Fruit fly (Drosophila melanogaster): ENCODE data around the gene CG8209.

CG8209 gene

DNA sequence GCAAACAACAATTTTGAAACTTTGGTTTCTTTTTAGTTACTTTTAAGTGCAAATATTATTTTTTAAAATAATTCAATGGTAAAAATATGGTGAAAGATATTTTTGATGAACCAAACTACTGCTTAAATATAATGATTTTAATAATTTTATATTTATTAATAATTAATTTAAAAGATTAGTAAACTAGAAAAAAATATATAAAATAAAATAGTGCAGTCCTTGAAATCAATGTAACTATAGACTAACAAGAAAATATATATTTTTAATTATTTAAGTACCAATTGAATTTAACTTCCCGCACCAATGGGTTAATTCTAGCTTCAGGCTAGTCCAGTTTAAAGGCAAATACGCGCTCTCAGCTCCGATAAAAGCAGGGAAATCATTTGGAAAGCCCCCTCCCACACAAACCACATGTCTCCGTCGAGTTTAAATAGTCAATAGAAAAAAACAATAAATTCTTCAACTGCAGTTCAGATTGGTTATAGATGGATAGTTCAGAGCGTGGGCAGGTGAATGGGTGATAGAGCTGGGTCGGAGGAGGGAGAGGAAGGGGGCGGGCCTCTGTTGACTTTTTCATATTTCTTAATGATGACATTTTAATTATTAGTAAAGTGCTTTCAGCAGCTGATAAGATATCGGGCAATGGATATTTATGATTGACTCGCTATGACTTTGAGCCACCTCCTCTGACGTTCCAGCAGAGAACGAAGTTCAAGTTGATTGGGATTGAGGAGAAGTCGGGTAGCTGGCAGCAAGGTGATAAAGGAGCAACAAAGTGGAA, 14.0 kb upstream of the CG8209 start (continued):
- TF ChIP-seq CG7556 (GFP tag; optimal IDR thresholded peaks at IDR 0.05) (peak; percentile 52), CG10274 (GFP tag; optimal IDR thresholded peaks at IDR 0.05) (no peak), CG15269 (tag; optimal IDR thresholded peaks at IDR 0.05) (peak; percentile 6), CG12769 (tag; optimal IDR thresholded peaks at IDR 0.05) (peak; percentile 5), CG17829 (tag; optimal IDR thresholded peaks at IDR 0.05) (peak; percentile 57), CG10979 (tag; optimal IDR thresholded peaks at IDR 0.05) (peak; percentile 48), twi (tag; optimal IDR thresholded peaks at IDR 0.05) (peak; percentile 18), CoRest (tag; optimal IDR thresholded peaks at IDR 0.05) (peak; percentile 57), CG33557 (GFP tag; optimal IDR thresholded peaks at IDR 0.05) (peak; percentile 3), CG6254 (GFP tag; optimal IDR thresholded peaks at IDR 0.05) (peak; percentile 37), bowl (GFP tag; IDR thresholded peaks at IDR 0.05) (no peak), Ssrp (tag; optimal IDR thresholded peaks at IDR 0.05) (peak; percentile 14), CG4707 (GFP tag; optimal IDR thresholded peaks at IDR 0.05) (peak; percentile 5), tap (tag; optimal IDR thresholded peaks at IDR 0.05) (peak; percentile 34), dpn (GFP tag; optimal IDR thresholded peaks at IDR 0.05) (no peak), grn (GFP tag; optimal IDR thresholded peaks at IDR 0.05) (peak; percentile 79), CG8388 (GFP tag; optimal IDR thresholded peaks at IDR 0.05) (peak; percentile 38), CG11504 (tag; optimal IDR thresholded peaks at IDR 0.05) (peak; percentile 73), sr (GFP tag; IDR thresholded peaks at IDR 0.05) (0 out of 3 replicates have a peak, but pooled peaks have one; percentile 37), CG30403 (GFP tag; optimal IDR thresholded peaks at IDR 0.05) (peak; percentile 19), CG31388 (GFP tag; optimal IDR thresholded peaks at IDR 0.05) (no peak), CG10267 (tag; optimal IDR thresholded peaks at IDR 0.05) (peak; percentile 45), Med (GFP tag) (peak; percentile 44), Sox100B (GFP tag; optimal IDR thresholded peaks at IDR 0.05) (peak; percentile 54), PHDP (tag; optimal IDR thresholded peaks at IDR 0.05) (peak; percentile 30), Blimp-1 (GFP tag; optimal IDR thresholded peaks at IDR 0.05) (peak; percentile 51), CG34376 (GFP tag; optimal IDR thresholded peaks at IDR 0.05) (peak; percentile 53), nom (GFP tag; optimal IDR thresholded peaks at IDR 0.05) (peak; percentile 17), phol (tag; optimal IDR thresholded peaks at IDR 0.05) (peak; percentile 54), kni (GFP tag; optimal IDR thresholded peaks at IDR 0.05) (peak; percentile 33), dmrt99B (tag; optimal IDR thresholded peaks at IDR 0.05) (peak; percentile 59), Asciz (GFP tag; optimal IDR thresholded peaks at IDR 0.05) (peak; percentile 27), GATAe (GFP tag; conservative IDR thresholded peaks at IDR 0.05) (peak; percentile 64; the same call in 1 of the 2 replicates), crp (GFP tag; optimal IDR thresholded peaks at IDR 0.05) (no peak), CG10431 (GFP tag; optimal IDR thresholded peaks at IDR 0.05) (peak; percentile 54), CG13424 (tag; optimal IDR thresholded peaks at IDR 0.05) (peak; percentile 48), luna (GFP tag; optimal IDR thresholded peaks at IDR 0.05) (no peak), crol (GFP tag; IDR thresholded peaks at IDR 0.05) (peak; percentile 88), CG1024 (GFP tag; IDR thresholded peaks at IDR 0.05) (no peak), fd96Cb (tag; optimal IDR thresholded peaks at IDR 0.05) (peak; percentile 39), sens (GFP tag) (peak; percentile 71), H2.0 (GFP tag; IDR thresholded peaks at IDR 0.05) (no peak), HLHmδ (GFP tag; optimal IDR thresholded peaks at IDR 0.05) (no peak), nmo (GFP tag; optimal IDR thresholded peaks at IDR 0.05) (peak; percentile 67), wek (GFP tag; optimal IDR thresholded peaks at IDR 0.05) (peak; percentile 25), CG30020 (tag; optimal IDR thresholded peaks at IDR 0.05) (no peak), Bteb2 (GFP tag; optimal IDR thresholded peaks at IDR 0.05) (no peak)
